Worm (Caenorhabditis elegans) whole organism, L4 larva: Measurements from ENCODE around the gene mpz-6.

Experiments
- D1046.2 ChIP-seq: fragments of 200-800 bp; sonication (Bioruptor generic); IDR thresholded peaks from 2 replicates; pipeline ENCODE4 v1.3.6; 2022; ENCODE audit warnings: missing genetic modification characterization, missing compliant biosample characterization
- F10B5.3 ChIP-seq: sonication (generic microtip); optimal IDR thresholded peaks from 2 replicates; lab custom pipeline; 2016; ENCODE audit warnings: mild to moderate bottlenecking, missing genetic modification characterization, missing compliant biosample characterization
- Y105C5A.15 ChIP-seq: fragments of 200-800 bp; sonication (Bioruptor generic); IDR thresholded peaks from 2 replicates; pipeline ENCODE4 v1.3.6; 2022; ENCODE audit warnings: missing genetic modification characterization, missing compliant biosample characterization
- Y48G9A.11 ChIP-seq: fragments of 200-800 bp; sonication (Bioruptor generic); IDR thresholded peaks from 2 replicates; pipeline ENCODE4 v1.3.6; 2022; ENCODE audit warnings: missing genetic modification reagents, missing genetic modification characterization, missing compliant biosample characterization
- ZK337.2 ChIP-seq: fragments of 200-800 bp; sonication (Bioruptor generic); IDR thresholded peaks from 2 replicates; pipeline ENCODE4 v1.3.6; 2022; ENCODE audit warnings: missing genetic modification reagents, missing genetic modification characterization, missing compliant biosample characterization
- ZK546.5 ChIP-seq, 2 experiments: sonication (generic microtip); optimal IDR thresholded peaks; 2 replicates each; lab custom pipeline; 2017; ENCODE audit warnings: missing biosample characterization in 2 of 2, missing genetic modification characterization in 2 of 2
- aha-1 ChIP-seq: fragments of 150-350 bp; peaks from one replicate; lab custom pipeline; 2014; ENCODE audit warnings: missing biosample characterization, missing genetic modification characterization
- ctbp-1 ChIP-seq: fragments of 200-800 bp; sonication (Bioruptor generic); IDR thresholded peaks from 2 replicates; pipeline ENCODE4 v1.3.6; 2022; ENCODE audit warnings: missing genetic modification reagents, missing genetic modification characterization, missing compliant biosample characterization
- daf-16 ChIP-seq, 3 experiments: sonication (generic microtip); optimal IDR thresholded peaks; 2 replicates each; lab custom pipeline; 2016 to 2017; ENCODE audit warnings: missing genetic modification characterization in 3 of 3, missing genetic modification reagents in 3 of 3, mild to moderate bottlenecking in 2 of 3, missing compliant biosample characterization in 2 of 3, missing biosample characterization in 1 of 3, moderate library complexity in 1 of 3
- dmd-6 ChIP-seq: fragments of 200-800 bp; sonication (Bioruptor generic); IDR thresholded peaks from 2 replicates; pipeline ENCODE4 v1.3.6; 2022; ENCODE audit warnings: missing genetic modification reagents, missing genetic modification characterization, missing compliant biosample characterization
- dmd-9 ChIP-seq: fragments of 200-800 bp; sonication (Bioruptor generic); IDR thresholded peaks from 2 replicates; pipeline ENCODE4 v1.3.6; 2022; ENCODE audit warnings: missing genetic modification reagents, missing genetic modification characterization, missing compliant biosample characterization
- dpl-1 ChIP-seq: fragments of 150-350 bp; optimal IDR thresholded peaks from 2 replicates; lab custom pipeline; 2014; ENCODE audit warnings: missing biosample characterization, missing genetic modification reagents, missing genetic modification characterization
- dve-1 ChIP-seq: sonication (generic microtip); optimal IDR thresholded peaks from 2 replicates; lab custom pipeline; 2017; ENCODE audit warnings: antibody characterized with exemption, mild to moderate bottlenecking, missing genetic modification characterization, missing compliant biosample characterization; ENCODE audit not compliant: insufficient read depth
- egl-43 ChIP-seq: fragments of 200-800 bp; sonication (Bioruptor generic); IDR thresholded peaks from 2 replicates; pipeline ENCODE4 v1.3.6; 2022; ENCODE audit warnings: missing genetic modification reagents, missing genetic modification characterization, missing compliant biosample characterization
- fos-1 ChIP-seq: fragments of 150-350 bp; optimal IDR thresholded peaks from 2 replicates; lab custom pipeline; 2014; ENCODE audit warnings: missing biosample characterization, missing genetic modification characterization
- hif-1 ChIP-seq, 2 experiments: sonication (generic microtip); optimal IDR thresholded peaks; 2 replicates each; lab custom pipeline; 2016 to 2017; ENCODE audit warnings: missing compliant biosample characterization in 2 of 2, missing genetic modification characterization in 2 of 2, missing genetic modification reagents in 2 of 2, missing genotype in 2 of 2, mild to moderate bottlenecking in 1 of 2
- hmg-1.1 ChIP-seq: fragments of 200-800 bp; sonication (Bioruptor generic); IDR thresholded peaks from 2 replicates; pipeline ENCODE4 v1.3.6; 2022; ENCODE audit warnings: missing genetic modification reagents, missing genetic modification characterization, missing compliant biosample characterization
- lim-7 ChIP-seq: fragments of 200-800 bp; sonication (Bioruptor generic); IDR thresholded peaks from 2 replicates; pipeline ENCODE4 v1.3.6; 2022; ENCODE audit warnings: missing genetic modification characterization, missing compliant biosample characterization
- lin-15B ChIP-seq: fragments of 150-350 bp; sonication (generic microtip); optimal IDR thresholded peaks from 3 replicates; lab custom pipeline; 2014; ENCODE audit warnings: missing biosample characterization, missing genetic modification characterization
- lin-29 ChIP-seq: fragments of 200-800 bp; sonication (Bioruptor generic); IDR thresholded peaks from 2 replicates; pipeline ENCODE4 v1.3.6; 2022; ENCODE audit warnings: missing genetic modification reagents, missing genetic modification characterization, missing compliant biosample characterization
- lin-38 ChIP-seq: fragments of 200-800 bp; sonication (Bioruptor generic); IDR thresholded peaks from 2 replicates; pipeline ENCODE4 v1.3.6; 2022; ENCODE audit warnings: missing genetic modification reagents, missing genetic modification characterization, missing compliant biosample characterization
- lsy-2 ChIP-seq, 2 experiments: fragments of 150-350 bp in 1 of 2; sonication (generic microtip) in 1 of 2; optimal IDR thresholded peaks; 2 replicates each; lab custom pipeline; 2014 to 2017; ENCODE audit warnings: missing biosample characterization in 2 of 2, missing genetic modification characterization in 2 of 2
- madf-5 ChIP-seq, 2 experiments: fragments of 200-800 bp; sonication (Bioruptor generic); IDR thresholded peaks; 2 replicates each; pipeline ENCODE4 v1.3.6; 2022; ENCODE audit warnings: missing compliant biosample characterization in 2 of 2, missing genetic modification characterization in 2 of 2
- mep-1 ChIP-seq: fragments of 150-350 bp; sonication (generic microtip); optimal IDR thresholded peaks from 3 replicates; lab custom pipeline; 2014; ENCODE audit warnings: missing biosample characterization, missing genetic modification characterization
- mxl-2 ChIP-seq: fragments of 200-800 bp; sonication (Bioruptor generic); conservative IDR thresholded peaks from 2 replicates; pipeline ENCODE4 v1.3.6; 2022; ENCODE audit warnings: missing genetic modification reagents, missing genetic modification characterization, missing compliant biosample characterization
- mxl-3 ChIP-seq: fragments of 200-800 bp; sonication (Bioruptor generic); optimal IDR thresholded peaks from 2 replicates; lab custom pipeline; 2018; ENCODE audit warnings: mild to moderate bottlenecking, missing genetic modification characterization, missing compliant biosample characterization
- nhr-111 ChIP-seq: fragments of 200-800 bp; sonication (Bioruptor generic); optimal IDR thresholded peaks from 2 replicates; lab custom pipeline; 2018; ENCODE audit warnings: mild to moderate bottlenecking, missing genetic modification characterization, missing compliant biosample characterization
- nhr-237 ChIP-seq: sonication (generic microtip); optimal IDR thresholded peaks from 2 replicates; lab custom pipeline; 2017; ENCODE audit warnings: missing biosample characterization, missing genetic modification characterization
- nhr-41 ChIP-seq: fragments of 200-800 bp; sonication (Bioruptor generic); IDR thresholded peaks from 2 replicates; pipeline ENCODE4 v1.3.6; 2022; ENCODE audit warnings: missing genetic modification reagents, missing genetic modification characterization, missing compliant biosample characterization
- pha-4 ChIP-seq, 2 experiments: fragments of 150-350 bp in 1 of 2; fragments of 200-800 bp in 1 of 2; sonication (Bioruptor generic) in 1 of 2; IDR thresholded peaks in 1 of 2; optimal IDR thresholded peaks in 1 of 2; 2 replicates each; pipeline versions ENCODE4 v1.3.6 to Lab custom; 2014 to 2022; ENCODE audit warnings: missing genetic modification characterization in 2 of 2, missing genetic modification reagents in 2 of 2, missing biosample characterization in 1 of 2, missing compliant biosample characterization in 1 of 2
- pqm-1 ChIP-seq: sonication (generic microtip); optimal IDR thresholded peaks from 2 replicates; lab custom pipeline; 2017; ENCODE audit warnings: missing biosample characterization, missing genetic modification characterization
- rbr-2 ChIP-seq: sonication (generic microtip); optimal IDR thresholded peaks from 2 replicates; lab custom pipeline; 2016; ENCODE audit warnings: missing genotype, missing genetic modification characterization, missing compliant biosample characterization
- saeg-2 ChIP-seq: fragments of 200-800 bp; sonication (Bioruptor generic); IDR thresholded peaks from 2 replicates; pipeline ENCODE4 v1.3.6; 2022; ENCODE audit warnings: missing genetic modification reagents, missing genetic modification characterization, missing compliant biosample characterization
- sdz-12 ChIP-seq: fragments of 200-800 bp; sonication (Bioruptor generic); optimal IDR thresholded peaks from 2 replicates; lab custom pipeline; 2018; ENCODE audit warnings: mild to moderate bottlenecking, missing genetic modification characterization, missing compliant biosample characterization
- skn-1 ChIP-seq: fragments of 150-350 bp; optimal IDR thresholded peaks from 2 replicates; lab custom pipeline; 2014; ENCODE audit warnings: missing biosample characterization, missing genetic modification characterization
- spr-1 ChIP-seq: sonication (generic microtip); optimal IDR thresholded peaks from 2 replicates; lab custom pipeline; 2016; ENCODE audit warnings: mild to moderate bottlenecking, missing genetic modification characterization, missing compliant biosample characterization
- spr-3 ChIP-seq: fragments of 200-800 bp; sonication (Bioruptor generic); optimal IDR thresholded peaks from 2 replicates; lab custom pipeline; 2018; ENCODE audit warnings: mild to moderate bottlenecking, missing genetic modification characterization, missing compliant biosample characterization
- tag-97 ChIP-seq: fragments of 200-800 bp; sonication (Bioruptor generic); IDR thresholded peaks from 2 replicates; pipeline ENCODE4 v1.3.6; 2022; ENCODE audit warnings: missing genetic modification characterization, missing compliant biosample characterization
- tra-1 ChIP-seq: fragments of 200-800 bp; sonication (Bioruptor generic); IDR thresholded peaks from 2 replicates; pipeline ENCODE4 v1.3.6; 2022; ENCODE audit warnings: missing genetic modification reagents, missing genetic modification characterization, missing compliant biosample characterization
- unc-130 ChIP-seq: sonication (generic microtip); optimal IDR thresholded peaks from 2 replicates; lab custom pipeline; 2016; ENCODE audit warnings: missing genetic modification reagents, missing genetic modification characterization, missing compliant biosample characterization
- unc-39 ChIP-seq: sonication (generic microtip); optimal IDR thresholded peaks from 2 replicates; lab custom pipeline; 2017; ENCODE audit warnings: missing biosample characterization, missing genetic modification characterization
- unc-62 ChIP-seq, 3 experiments: fragments of 150-350 bp in 1 of 3; sonication (generic microtip); optimal IDR thresholded peaks in 2 of 3; peaks in 1 of 3; 1 replicate in 1 of 3; 2 replicates in 2 of 3; lab custom pipeline; 2014 to 2017; ENCODE audit warnings: missing biosample characterization in 3 of 3, missing genetic modification characterization in 3 of 3, missing genetic modification reagents in 3 of 3, missing genotype in 1 of 3
- zag-1 ChIP-seq: fragments of 150-350 bp; optimal IDR thresholded peaks from 2 replicates; lab custom pipeline; 2014; ENCODE audit warnings: missing biosample characterization, missing genetic modification characterization
- zip-11 ChIP-seq: fragments of 200-800 bp; sonication (Bioruptor generic); IDR thresholded peaks from 2 replicates; pipeline ENCODE4 v1.3.6; 2022; ENCODE audit warnings: missing genetic modification characterization, missing compliant biosample characterization
- zip-2 ChIP-seq: fragments of 150-350 bp; optimal IDR thresholded peaks from 2 replicates; lab custom pipeline; 2014; ENCODE audit warnings: missing biosample characterization, missing genetic modification characterization
- ztf-7 ChIP-seq: fragments of 150-350 bp; optimal IDR thresholded peaks from 2 replicates; lab custom pipeline; 2014; ENCODE audit warnings: missing biosample characterization, missing genetic modification characterization

The mpz-6 gene

DNA sequence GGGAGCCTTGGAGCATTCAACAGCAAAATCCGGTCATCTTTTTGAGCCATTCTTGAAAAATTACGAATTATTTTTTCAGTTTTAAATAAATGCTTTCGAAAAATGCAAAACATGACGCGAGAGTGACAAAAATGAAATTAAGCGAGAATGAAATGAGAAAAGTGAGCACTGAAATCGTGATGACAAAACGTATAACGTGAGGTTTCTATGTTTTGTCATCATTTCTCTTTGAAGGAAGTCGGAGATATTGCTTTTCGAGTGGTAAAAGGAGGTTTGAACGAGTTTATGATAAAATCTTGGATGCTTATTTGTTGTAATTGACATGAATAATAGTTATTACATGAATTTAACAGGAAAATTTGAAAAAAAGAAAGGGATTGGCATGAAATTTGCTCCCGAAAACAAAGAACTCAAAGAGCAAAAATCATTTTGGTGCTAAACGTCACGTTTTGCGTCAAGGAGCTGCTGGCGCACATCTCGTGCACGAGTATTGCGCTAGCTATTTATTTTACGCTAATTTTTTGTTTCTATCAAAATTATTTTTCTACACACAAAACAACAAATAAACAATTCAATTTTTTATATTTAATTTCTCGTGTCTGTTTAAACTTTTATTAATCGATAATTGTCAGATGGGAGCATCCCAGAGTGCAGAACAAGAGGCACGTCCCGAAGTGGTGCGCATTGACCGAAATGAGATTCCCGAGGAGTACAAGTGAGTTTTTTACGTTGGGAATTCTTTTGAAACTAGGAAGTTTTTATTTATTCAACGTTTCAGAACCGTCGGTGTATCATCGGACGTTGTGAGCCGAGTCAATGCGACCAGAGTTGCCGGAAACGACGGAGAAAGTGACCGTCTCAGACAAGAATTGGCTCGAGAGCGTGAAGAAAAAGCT is 9.7 kb upstream of the mpz-6 start, which contains the start of the genes gss-1 and chch-3 (continued):
- TF ChIP-seq pqm-1 (tag; lab: Kevin White, UChicago) (no peak), lin-15B (no peak), zag-1 (no peak), Y48G9A.11 (GFP tag; lab: Robert Waterston, UW) (no peak), rbr-2 (tag; lab: Kevin White, UChicago) (peak; percentile 44), mxl-2 (GFP tag; lab: Robert Waterston, UW) (no peak), mep-1 (tag; lab: Kevin White, UChicago) (no peak), ztf-7 (tag; lab: Kevin White, UChicago) (no peak), zip-11 (no peak), mxl-3 (GFP tag; lab: Kevin White, UChicago) (no peak), Y105C5A.15 (no peak), zip-2 (no peak), pha-4 (GFP tag; IDR thresholded peaks at IDR 0.05; lab: Robert Waterston, UW) (peak; percentile 33; the same call in 1 of the 2 replicates), pha-4 (tag; optimal IDR thresholded peaks at IDR 0.05; lab: Kevin White, UChicago) (peak; percentile 56), madf-5 (GFP tag; IDR thresholded peaks at IDR 0.05; lab: Robert Waterston, UW) (no peak), spr-3 (GFP tag; lab: Kevin White, UChicago) (no peak), nhr-41 (GFP tag; lab: Robert Waterston, UW) (no peak), sdz-12 (GFP tag; lab: Kevin White, UChicago) (no peak), aha-1 (tag; lab: Kevin White, UChicago) (peak; percentile 93), daf-16 (GFP tag; optimal IDR thresholded peaks at IDR 0.05; lab: Kevin White, UChicago) (peak in 1 of 2 experiments; percentile 18), daf-16 (tag; optimal IDR thresholded peaks at IDR 0.05; lab: Kevin White, UChicago) (peak; percentile 23), skn-1 (tag; lab: Kevin White, UChicago) (no peak), dve-1 (peak; percentile 69), dmd-9 (GFP tag; lab: Robert Waterston, UW) (no peak), nhr-237 (no peak), hmg-1.1 (GFP tag; lab: Robert Waterston, UW) (peak; percentile 38; the same call in 1 of the 2 replicates), hif-1 (tag; optimal IDR thresholded peaks at IDR 0.05; lab: Kevin White, UChicago) (peak in 1 of 2 experiments; percentile 48), ZK337.2 (GFP tag; lab: Robert Waterston, UW) (no peak), lim-7 (GFP tag; lab: Robert Waterston, UW) (no peak)
- TF ChIP-seq, all 104 proteins: peak for 22

DNA sequence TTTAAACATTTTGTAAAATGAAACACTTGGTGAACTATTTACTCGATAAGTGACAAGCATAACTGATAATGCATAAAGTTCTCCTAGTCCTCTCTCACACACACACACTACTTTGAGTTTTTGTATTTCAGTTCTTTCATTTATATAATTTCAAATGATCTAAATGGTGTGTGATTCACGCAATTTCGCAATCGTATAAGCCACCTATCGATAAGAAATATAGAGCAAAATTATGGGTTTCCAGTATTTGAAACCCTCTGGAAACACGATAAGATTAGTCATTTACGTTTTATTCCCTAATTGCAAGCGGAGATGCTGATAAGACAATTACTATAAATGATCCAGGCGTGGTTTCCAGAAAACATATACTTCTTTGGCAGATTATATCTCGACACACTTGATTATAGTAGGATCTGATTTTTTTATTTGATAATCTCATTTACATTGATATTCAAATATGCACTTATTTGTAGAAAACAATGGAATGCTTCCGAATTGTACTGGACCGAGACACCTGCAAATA is 5.2 kb upstream of the mpz-6 start, which contains the start of gene arrd-3:
arrd-3 (plus strand) TSS at position 473 of the 523 bp plus-strand sequence.
- no peak for TF ChIP-seq lsy-2 (tag; optimal IDR thresholded peaks at IDR 0.05; lab: Kevin White, UChicago)
- no peak for TF ChIP-seq saeg-2 (GFP tag; lab: Robert Waterston, UW)
- TF ChIP-seq ctbp-1: no peak
- TF ChIP-seq lim-7 (GFP tag; lab: Robert Waterston, UW): no peak
- TF ChIP-seq aha-1 (tag; lab: Kevin White, UChicago): no peak
- no peak for TF ChIP-seq D1046.2 (GFP tag; lab: Robert Waterston, UW)
- TF ChIP-seq spr-1 (tag; lab: Kevin White, UChicago): no peak
- TF ChIP-seq egl-43 (GFP tag; lab: Robert Waterston, UW): no peak
- TF ChIP-seq tag-97: no peak
- no peak for TF ChIP-seq zag-1
- no peak for TF ChIP-seq lin-29 (GFP tag; lab: Robert Waterston, UW)
- TF ChIP-seq fos-1 (tag; lab: Kevin White, UChicago): no peak
- no peak for TF ChIP-seq lin-38 (GFP tag; lab: Robert Waterston, UW)
- TF ChIP-seq unc-39: no peak
- TF ChIP-seq ztf-7 (tag; lab: Kevin White, UChicago): no peak
- peak in 1 of 2 experiments; percentile 58 for TF ChIP-seq unc-62 (GFP tag; optimal IDR thresholded peaks at IDR 0.05 in 1 of 2; lab: Kevin White, UChicago)
- TF ChIP-seq unc-62 (tag; optimal IDR thresholded peaks at IDR 0.05; lab: Kevin White, UChicago): no peak
- TF ChIP-seq dpl-1 (GFP tag; lab: Kevin White, UChicago): no peak
- no peak for TF ChIP-seq unc-130 (GFP tag; lab: Kevin White, UChicago)
- no peak for TF ChIP-seq F10B5.3
- TF ChIP-seq ZK337.2 (GFP tag; lab: Robert Waterston, UW): no peak
- no peak for TF ChIP-seq tra-1 (GFP tag; lab: Robert Waterston, UW)
- no peak for TF ChIP-seq ZK546.5 (tag; optimal IDR thresholded peaks at IDR 0.05; lab: Kevin White, UChicago)
- peak; percentile 29; the same call in 1 of the 2 replicates for TF ChIP-seq dmd-6 (GFP tag; lab: Robert Waterston, UW)
- no peak for TF ChIP-seq nhr-111 (GFP tag; lab: Kevin White, UChicago)
- TF ChIP-seq Y105C5A.15: no peak
- TF ChIP-seq mxl-3 (GFP tag; lab: Kevin White, UChicago): no peak
